Worm (Caenorhabditis elegans): ENCODE data around the gene ins-13.

- TF ChIP-seq ztf-29 (GFP tag; IDR thresholded peaks at IDR 0.05) (no peak), med-1 (GFP tag; optimal IDR thresholded peaks at IDR 0.05; ENCODE audit: insufficient read depth) (no peak)
These were observed 19.4 kb downstream of the ins-13 start, which contains the start of gene tbx-35 for ce11 chrII:5525297-5525696.

All from whole organism, midembryonic.